Fruit fly (Drosophila melanogaster): Measurements from ENCODE around the gene SkpC.

Gene SkpC

DNA sequence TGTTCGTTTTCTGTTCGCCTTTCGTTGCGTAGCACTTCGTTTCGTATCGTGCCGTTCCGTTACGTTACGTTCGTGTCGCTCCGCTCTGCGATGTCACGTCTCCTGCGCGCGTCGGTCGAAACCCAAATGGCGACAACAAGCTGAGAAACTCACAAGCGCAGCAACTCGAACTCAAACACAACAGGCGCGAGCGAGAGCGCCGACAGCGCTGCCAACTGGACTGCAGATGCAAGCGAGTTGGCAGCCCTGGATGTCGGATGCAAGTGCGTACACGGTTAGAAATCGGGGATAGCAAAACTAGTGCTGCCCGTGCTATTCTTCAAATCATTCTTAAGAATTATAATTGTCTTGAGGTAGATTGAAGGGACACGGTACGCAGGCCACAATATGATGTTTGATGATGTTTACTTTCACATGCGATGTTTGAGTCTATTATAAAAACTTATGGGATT, 32.5 kb downstream of the SkpC start (continued):
- TF ChIP-seq dsx (GFP tag; optimal IDR thresholded peaks at IDR 0.05; ENCODE audit: poor library complexity, severe bottlenecking) (peak; percentile 15), CG3032 (tag; optimal IDR thresholded peaks at IDR 0.05) (peak; percentile 44), dac (GFP tag; optimal IDR thresholded peaks at IDR 0.05) (peak; percentile 33), CG1621 (tag; optimal IDR thresholded peaks at IDR 0.05) (peak; percentile 42), Lpt (GFP tag; optimal IDR thresholded peaks at IDR 0.05) (peak; percentile 49), salr (GFP tag; optimal IDR thresholded peaks at IDR 0.05) (peak; percentile 44 to 55), CG8319 (GFP tag; optimal IDR thresholded peaks at IDR 0.05) (peak; percentile 59), CG32006 (GFP tag; optimal IDR thresholded peaks at IDR 0.05) (peak; percentile 74), topi (GFP tag; optimal IDR thresholded peaks at IDR 0.05) (peak; percentile 74), CG11902 (GFP tag; optimal IDR thresholded peaks at IDR 0.05) (peak; percentile 57), Sox102F (GFP tag; optimal IDR thresholded peaks at IDR 0.05) (peak; percentile 60), OdsH (GFP tag; optimal IDR thresholded peaks at IDR 0.05) (peak; percentile 69), CG6276 (GFP tag; optimal IDR thresholded peaks at IDR 0.05) (peak; percentile 55), Hr4 (GFP tag; optimal IDR thresholded peaks at IDR 0.05) (peak; percentile 73), fd59A (GFP tag; optimal IDR thresholded peaks at IDR 0.05) (peak; percentile 42), CG6808 (GFP tag; optimal IDR thresholded peaks at IDR 0.05) (peak; percentile 5), CG7368 (GFP tag; optimal IDR thresholded peaks at IDR 0.05) (peak; percentile 61)

DNA sequence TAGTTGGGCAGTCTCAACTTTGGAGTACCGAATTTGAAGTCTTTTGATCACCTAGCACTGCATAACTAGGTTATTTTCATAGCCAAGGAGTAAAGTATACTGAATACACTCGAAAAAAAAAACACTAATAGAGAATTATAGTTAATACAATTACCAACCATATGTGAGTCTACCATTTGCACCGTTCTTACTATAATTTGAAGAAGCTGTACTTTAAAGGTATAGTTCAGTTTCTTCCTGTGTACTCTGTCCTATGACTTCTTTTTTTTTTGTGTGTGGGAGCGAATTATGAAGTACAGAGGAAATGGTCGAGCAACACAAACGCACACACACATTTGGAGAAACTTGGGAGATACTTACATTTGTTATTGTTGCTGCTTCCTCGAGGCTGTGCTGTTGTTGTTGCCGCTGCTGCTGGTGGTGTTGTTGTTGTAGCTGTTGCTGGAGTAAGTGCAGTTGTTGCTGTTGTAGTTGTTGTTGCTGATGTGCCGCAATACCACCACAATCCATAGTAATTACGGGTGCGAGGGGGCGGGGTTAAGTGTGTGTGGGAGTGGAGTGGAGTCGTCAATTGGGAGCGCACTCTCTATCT, 34.7 kb downstream of the SkpC start:
- peak; percentile 93 for TF ChIP-seq svp (GFP tag)
- TF ChIP-seq Blimp-1 (GFP tag; optimal IDR thresholded peaks at IDR 0.05), result no peak
- peak; percentile 93 for TF ChIP-seq net (GFP tag; optimal IDR thresholded peaks at IDR 0.05)
- TF ChIP-seq esn (GFP tag; optimal IDR thresholded peaks at IDR 0.05), result peak; percentile 90
- TF ChIP-seq CG32006 (GFP tag; optimal IDR thresholded peaks at IDR 0.05), result peak; percentile 97
- TF ChIP-seq achi (GFP tag; optimal IDR thresholded peaks at IDR 0.05), result peak; percentile 91
- TF ChIP-seq dac (GFP tag; optimal IDR thresholded peaks at IDR 0.05), result peak; percentile 92
- peak; percentile 89 for TF ChIP-seq lz (GFP tag; optimal IDR thresholded peaks at IDR 0.05)
- peak; percentile 65 for TF ChIP-seq CG9139 (GFP tag; optimal IDR thresholded peaks at IDR 0.05)
- TF ChIP-seq Gug (GFP tag; IDR thresholded peaks at IDR 0.05), result peak; percentile 93
- TF ChIP-seq CG6276 (GFP tag; optimal IDR thresholded peaks at IDR 0.05), result peak; percentile 94
- TF ChIP-seq CG6854 (GFP tag; optimal IDR thresholded peaks at IDR 0.05), result no peak
- peak; percentile 88 for TF ChIP-seq CG31627 (GFP tag; optimal IDR thresholded peaks at IDR 0.05)
- TF ChIP-seq Hr39 (GFP tag; optimal IDR thresholded peaks at IDR 0.05), result peak; percentile 90
- TF ChIP-seq Sox15 (GFP tag; optimal IDR thresholded peaks at IDR 0.05), result peak; percentile 83
- peak; percentile 94 for TF ChIP-seq Sox14 (GFP tag; optimal IDR thresholded peaks at IDR 0.05)
- TF ChIP-seq vri (GFP tag; optimal IDR thresholded peaks at IDR 0.05), result peak; percentile 54
- TF ChIP-seq CG11762 (GFP tag; optimal IDR thresholded peaks at IDR 0.05; ENCODE audit: insufficient read depth), result peak; percentile 91
- TF ChIP-seq CG3919 (GFP tag; optimal IDR thresholded peaks at IDR 0.05), result peak; percentile 95
- peak; percentile 88 for TF ChIP-seq CG1621 (tag; optimal IDR thresholded peaks at IDR 0.05)
- TF ChIP-seq CG11902 (GFP tag; optimal IDR thresholded peaks at IDR 0.05), result peak; percentile 81
- TF ChIP-seq CG6792 (GFP tag; optimal IDR thresholded peaks at IDR 0.05), result peak; percentile 88
- TF ChIP-seq Eip75B (GFP tag; optimal IDR thresholded peaks at IDR 0.05), result peak; percentile 91
- peak; percentile 91 for TF ChIP-seq CG7368 (GFP tag; optimal IDR thresholded peaks at IDR 0.05)
- TF ChIP-seq CG6163 (GFP tag; IDR thresholded peaks at IDR 0.05), result peak; percentile 96
- peak; percentile 60 for TF ChIP-seq fd85E (GFP tag; optimal IDR thresholded peaks at IDR 0.05)
- TF ChIP-seq CG4318 (GFP tag; optimal IDR thresholded peaks at IDR 0.05), result peak; percentile 93
- TF ChIP-seq Ets96B (tag; optimal IDR thresholded peaks at IDR 0.05), result peak; percentile 81
- peak; percentile 90 for TF ChIP-seq Met (GFP tag; optimal IDR thresholded peaks at IDR 0.05)
- TF ChIP-seq CG8632 (GFP tag; optimal IDR thresholded peaks at IDR 0.05), result peak; percentile 84
- peak; percentile 79 for TF ChIP-seq fd59A (GFP tag; optimal IDR thresholded peaks at IDR 0.05)
- peak; percentile 51 for TF ChIP-seq dsx (GFP tag; optimal IDR thresholded peaks at IDR 0.05; ENCODE audit: poor library complexity, severe bottlenecking)
- peak; percentile 95 for TF ChIP-seq Lpt (GFP tag; optimal IDR thresholded peaks at IDR 0.05)
- TF ChIP-seq CG10631 (GFP tag; optimal IDR thresholded peaks at IDR 0.05), result peak; percentile 94
- peak; percentile 96 for TF ChIP-seq Hr4 (GFP tag; optimal IDR thresholded peaks at IDR 0.05)
- TF ChIP-seq CG34406 (GFP tag; optimal IDR thresholded peaks at IDR 0.05), result peak; percentile 87
- TF ChIP-seq spab (GFP tag; optimal IDR thresholded peaks at IDR 0.05), result peak; percentile 86
- TF ChIP-seq Smox (GFP tag; optimal IDR thresholded peaks at IDR 0.05), result peak; percentile 87
- peak; percentile 83 for TF ChIP-seq CG6808 (GFP tag; optimal IDR thresholded peaks at IDR 0.05)
- TF ChIP-seq acj6 (GFP tag; optimal IDR thresholded peaks at IDR 0.05), result peak; percentile 93
- TF ChIP-seq CG8119 (GFP tag; IDR thresholded peaks at IDR 0.05), result peak; percentile 93

Measured in whole organism, prepupa.